Worm (Caenorhabditis elegans) whole organism, L4 larva: Measurements from ENCODE around the gene C25F9.2.

Experiments
- ceh-20 ChIP-seq: fragments of 200-800 bp; sonication (Bioruptor generic); IDR thresholded peaks from 2 replicates; pipeline ENCODE4 v1.3.6; 2022; ENCODE audit warnings: missing genetic modification reagents, missing genetic modification characterization, missing compliant biosample characterization
- daf-19 ChIP-seq: fragments of 200-800 bp; sonication (Bioruptor generic); conservative IDR thresholded peaks from 2 replicates; pipeline ENCODE4 v1.3.6; 2022; ENCODE audit warnings: missing genetic modification characterization, missing compliant biosample characterization
- nhr-237 ChIP-seq: sonication (generic microtip); optimal IDR thresholded peaks from 2 replicates; lab custom pipeline; 2017; ENCODE audit warnings: missing biosample characterization, missing genetic modification characterization

- TF ChIP-seq ceh-20 (GFP tag; lab: Robert Waterston, UW) (no peak), nhr-237 (tag; lab: Kevin White, UChicago) (no peak), daf-19 (GFP tag; lab: Robert Waterston, UW) (no peak)
Observed at ce11 chrV:19417836-19418235, 3.4 kb upstream of the C25F9.2 start, which contains the start of gene C25F9.15.
